Comparison of ENCODE assay signal across 1 worm cellular context in the genomic region with DNA sequence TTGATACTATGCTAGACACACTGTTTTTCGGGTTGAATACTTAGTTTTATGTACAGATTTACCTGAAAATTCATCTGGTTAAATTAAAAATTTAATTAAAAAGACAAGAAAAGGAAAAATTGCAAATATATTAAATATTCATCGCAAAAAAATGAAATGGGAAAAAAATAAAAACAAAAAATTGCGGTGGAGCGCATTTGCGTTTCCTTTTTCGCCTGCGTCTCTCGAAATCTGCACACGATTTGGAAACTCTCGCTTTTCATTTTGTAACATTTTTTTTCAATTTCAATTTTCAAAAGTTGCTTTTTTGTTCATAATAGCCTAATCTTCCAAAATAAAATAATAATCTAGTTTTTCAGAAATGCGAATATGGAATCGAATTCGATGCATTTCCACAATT.
TF ChIP-seq lines count a peak whose summit lies in the region.

TSS of gene F19F10.11 (minus strand) at position 68 of the 400 bp plus-strand sequence.
TSS of gene C50E3.5 (plus strand) at position 360 of the 400 bp plus-strand sequence.

TF ChIP-seq in whole organism, L1 larva, 84 proteins besides CTCF, POLR2A, EP300 and RAD21 (continued from another document):
- TF ChIP-seq lir-3 (tag; optimal IDR thresholded peaks at IDR 0.05; lab: Kevin White, UChicago; ENCODE audit: poor library complexity): no peak
- TF ChIP-seq lin-14 (GFP tag; optimal IDR thresholded peaks at IDR 0.05; lab: Kevin White, UChicago): peak; percentile 79
- no peak for TF ChIP-seq fkh-4 (tag; optimal IDR thresholded peaks at IDR 0.05; lab: Kevin White, UChicago; ENCODE audit: borderline replicate concordance)
- no peak for TF ChIP-seq nhr-76 (tag; optimal IDR thresholded peaks at IDR 0.05; lab: Kevin White, UChicago)
- no peak for TF ChIP-seq mab-9 (GFP tag; IDR thresholded peaks at IDR 0.05; lab: Robert Waterston, UW)
- TF ChIP-seq unc-130 (tag; optimal IDR thresholded peaks at IDR 0.05; lab: Kevin White, UChicago): no peak
- TF ChIP-seq fos-1 (tag; optimal IDR thresholded peaks at IDR 0.05; lab: Kevin White, UChicago): peak; percentile 46
- TF ChIP-seq snpc-4 (tag; optimal IDR thresholded peaks at IDR 0.05; lab: Kevin White, UChicago): peak; percentile 68
- no peak for TF ChIP-seq nhr-84 (tag; optimal IDR thresholded peaks at IDR 0.05; lab: Kevin White, UChicago)
- peak; percentile 78 for TF ChIP-seq snu-23 (GFP tag; optimal IDR thresholded peaks at IDR 0.05; lab: Kevin White, UChicago)
- TF ChIP-seq ceh-8 (GFP tag; optimal IDR thresholded peaks at IDR 0.05; lab: Kevin White, UChicago): no peak
- TF ChIP-seq lin-13 (GFP tag; optimal IDR thresholded peaks at IDR 0.05; lab: Kevin White, UChicago): peak; percentile 53
- no peak for TF ChIP-seq tlp-1 (tag; optimal IDR thresholded peaks at IDR 0.05; lab: Kevin White, UChicago)
- no peak for TF ChIP-seq lin-39 (tag; optimal IDR thresholded peaks at IDR 0.05; lab: Kevin White, UChicago)
- TF ChIP-seq sup-37 (GFP tag; optimal IDR thresholded peaks at IDR 0.05; lab: Kevin White, UChicago): no peak
- peak; percentile 82 for TF ChIP-seq mep-1 (tag; optimal IDR thresholded peaks at IDR 0.05; lab: Kevin White, UChicago)
- no peak for TF ChIP-seq ama-1 (optimal IDR thresholded peaks at IDR 0.05; lab: Kevin White, UChicago)
- no peak for TF ChIP-seq unc-62 (GFP tag; optimal IDR thresholded peaks at IDR 0.05; lab: Kevin White, UChicago)
- TF ChIP-seq aly-2 (tag; optimal IDR thresholded peaks at IDR 0.05; lab: Kevin White, UChicago): no peak
- peak; percentile 74 for TF ChIP-seq nhr-85 (tag; lab: Kevin White, UChicago)
- TF ChIP-seq xbp-1 (tag; optimal IDR thresholded peaks at IDR 0.05; lab: Kevin White, UChicago): peak; percentile 67
- TF ChIP-seq isw-1 (GFP tag; IDR thresholded peaks at IDR 0.05; lab: Robert Waterston, UW): peak; percentile 26
- TF ChIP-seq jun-1 (tag; optimal IDR thresholded peaks at IDR 0.05; lab: Kevin White, UChicago): no peak
- TF ChIP-seq unc-30 (tag; optimal IDR thresholded peaks at IDR 0.05; lab: Kevin White, UChicago): no peak
- TF ChIP-seq nhr-20 (tag; optimal IDR thresholded peaks at IDR 0.05; lab: Kevin White, UChicago): peak; percentile 69
- TF ChIP-seq egl-13 (tag; optimal IDR thresholded peaks at IDR 0.05; lab: Kevin White, UChicago): no peak
- TF ChIP-seq efl-3 (GFP tag; optimal IDR thresholded peaks at IDR 0.05; lab: Kevin White, UChicago): no peak
- TF ChIP-seq swsn-7 (tag; optimal IDR thresholded peaks at IDR 0.05; lab: Kevin White, UChicago): peak; percentile 70
- no peak for TF ChIP-seq C04F5.9 (tag; optimal IDR thresholded peaks at IDR 0.05; lab: Kevin White, UChicago)
- no peak for TF ChIP-seq ets-5 (GFP tag; IDR thresholded peaks at IDR 0.05; lab: Robert Waterston, UW)
- TF ChIP-seq ceh-88 (GFP tag; IDR thresholded peaks at IDR 0.05; lab: Robert Waterston, UW): no peak
- no peak for TF ChIP-seq fkh-10 (GFP tag; optimal IDR thresholded peaks at IDR 0.05; lab: Kevin White, UChicago)
- no peak for TF ChIP-seq F16B12.6 (tag; optimal IDR thresholded peaks at IDR 0.05; lab: Kevin White, UChicago)
